Worm (Caenorhabditis elegans) whole organism, early embryonic: ENCODE results near the gene T09F3.2.

Experiments
- aly-1 ChIP-seq: sonication (generic microtip); optimal IDR thresholded peaks from 2 replicates; lab custom pipeline; 2016; ENCODE audit warnings: missing genetic modification characterization, missing compliant biosample characterization
- ama-1 ChIP-seq: fragments of 150-350 bp; optimal IDR thresholded peaks from 2 replicates; lab custom pipeline; 2014
- flt-1 ChIP-seq: fragments of 200-800 bp; sonication (Bioruptor generic); IDR thresholded peaks from 2 replicates; pipeline ENCODE4 v1.3.6; 2022; ENCODE audit warnings: missing genetic modification characterization, missing compliant biosample characterization
- hmbx-1 ChIP-seq: sonication (generic microtip); optimal IDR thresholded peaks from 2 replicates; lab custom pipeline; 2016; ENCODE audit warnings: mild to moderate bottlenecking, missing genetic modification characterization, missing compliant biosample characterization
- hnd-1 ChIP-seq: sonication (generic microtip); optimal IDR thresholded peaks from 2 replicates; lab custom pipeline; 2016; ENCODE audit warnings: missing genetic modification characterization, missing compliant biosample characterization
- pes-1 ChIP-seq: fragments of 200-800 bp; sonication (Bioruptor generic); IDR thresholded peaks from 2 replicates; pipeline ENCODE4 v1.3.6; 2022; ENCODE audit warnings: missing genetic modification reagents, missing genetic modification characterization, missing compliant biosample characterization
- tbx-11 ChIP-seq: fragments of 200-800 bp; sonication (Bioruptor generic); IDR thresholded peaks from 2 replicates; pipeline ENCODE4 v1.3.6; 2022; ENCODE audit warnings: missing genetic modification characterization, missing compliant biosample characterization
- tbx-37 ChIP-seq: fragments of 200-800 bp; sonication (Bioruptor generic); conservative IDR thresholded peaks from 2 replicates; pipeline ENCODE4 v1.3.6; 2022; ENCODE audit warnings: missing genetic modification reagents, missing genetic modification characterization, missing compliant biosample characterization
- tra-4 ChIP-seq: sonication (generic microtip); optimal IDR thresholded peaks from 2 replicates; lab custom pipeline; 2017; ENCODE audit warnings: missing genetic modification characterization, missing compliant biosample characterization

ce11 chrII:10435836-10436235 lies 44.9 kb downstream of the T09F3.2 start, which contains the start of gene cut-4:
- TF ChIP-seq aly-1 (tag; lab: Kevin White, UChicago) (no peak), tbx-11 (GFP tag; lab: Robert Waterston, UW) (no peak), pes-1 (GFP tag; lab: Robert Waterston, UW) (no peak), ama-1 (lab: Kevin White, UChicago) (no peak), hnd-1 (tag; lab: Kevin White, UChicago) (no peak), tra-4 (tag; lab: Kevin White, UChicago) (no peak), flt-1 (GFP tag; lab: Robert Waterston, UW) (no peak), tbx-37 (GFP tag; lab: Robert Waterston, UW) (no peak), hmbx-1 (tag; lab: Kevin White, UChicago) (no peak)
